Fruit fly (Drosophila melanogaster) whole organism, embryonic: ENCODE data around the gene CG11970.
A peak's percentile ranks its signal among the peaks of the same experiment; 100 is the strongest.

ENCODE experiments used
- Blimp-1 ChIP-seq: fragments of 200-800 bp; sonication (Bioruptor generic); optimal IDR thresholded peaks from 3 replicates; lab custom pipeline; 2018; ENCODE audit warnings: missing biosample characterization, missing genetic modification characterization, mild to moderate bottlenecking, moderate library complexity, missing genetic modification reagents
- CG10209 ChIP-seq: fragments of 200-800 bp; sonication (Bioruptor generic); optimal IDR thresholded peaks from 3 replicates; lab custom pipeline; 2017; ENCODE audit warnings: missing biosample characterization, mild to moderate bottlenecking, missing genetic modification characterization, missing genetic modification reagents
- CG10267 ChIP-seq: fragments of 200-800 bp; sonication (Bioruptor generic); optimal IDR thresholded peaks from 2 replicates; lab custom pipeline; 2018; ENCODE audit warnings: missing biosample characterization, mild to moderate bottlenecking, missing genetic modification characterization, moderate library complexity
- CG10274 ChIP-seq: fragments of 200-800 bp; sonication (Bioruptor generic); optimal IDR thresholded peaks from 3 replicates; lab custom pipeline; 2017; ENCODE audit warnings: missing biosample characterization, mild to moderate bottlenecking, missing genetic modification characterization
- CG11560 ChIP-seq: fragments of 200-800 bp; sonication (Bioruptor generic); IDR thresholded peaks from 3 replicates; pipeline ENCODE4 v1.3.6; 2022; ENCODE audit warnings: missing biosample characterization, missing genetic modification characterization
- CG13624 ChIP-seq: fragments of 200-800 bp; sonication (Bioruptor generic); optimal IDR thresholded peaks from 2 replicates; lab custom pipeline; 2016; ENCODE audit warnings: missing biosample characterization, missing genetic modification characterization
- CG13775 ChIP-seq: fragments of 200-800 bp; sonication (Bioruptor generic); optimal IDR thresholded peaks from 3 replicates; lab custom pipeline; 2017; ENCODE audit warnings: missing biosample characterization, mild to moderate bottlenecking, missing genetic modification characterization
- CG14965 ChIP-seq: fragments of 200-800 bp; sonication (Bioruptor generic); optimal IDR thresholded peaks from 2 replicates; lab custom pipeline; 2016; ENCODE audit warnings: missing biosample characterization, missing genetic modification characterization, borderline replicate concordance
- CG15696 ChIP-seq: fragments of 200-800 bp; sonication (Bioruptor generic); optimal IDR thresholded peaks from 2 replicates; lab custom pipeline; 2019; ENCODE audit warnings: missing biosample characterization, mild to moderate bottlenecking, missing genetic modification characterization, moderate library complexity
- CG1647 ChIP-seq: fragments of 200-800 bp; sonication (Bioruptor generic); optimal IDR thresholded peaks from 3 replicates; lab custom pipeline; 2016; ENCODE audit warnings: missing biosample characterization, missing genetic modification characterization
- CG16779 ChIP-seq: fragments of 200-800 bp; sonication (Bioruptor generic); IDR thresholded peaks from 2 replicates; pipeline ENCODE4 v1.3.6; 2022; ENCODE audit warnings: missing biosample characterization, missing genetic modification characterization
- CG17802 ChIP-seq: fragments of 200-800 bp; sonication (Bioruptor generic); optimal IDR thresholded peaks from 2 replicates; lab custom pipeline; 2018; ENCODE audit warnings: missing biosample characterization, mild to moderate bottlenecking, missing genetic modification characterization, moderate library complexity
- CG2678 ChIP-seq: fragments of 200-800 bp; sonication (Bioruptor generic); optimal IDR thresholded peaks from 3 replicates; lab custom pipeline; 2019; ENCODE audit warnings: missing biosample characterization, mild to moderate bottlenecking, missing genetic modification characterization, moderate library complexity
- CG30020 ChIP-seq: fragments of 200-800 bp; optimal IDR thresholded peaks from 2 replicates; lab custom pipeline; 2019; ENCODE audit warnings: missing biosample characterization, mild to moderate bottlenecking, missing genetic modification characterization, moderate library complexity
- CG3163 ChIP-seq: fragments of 200-800 bp; sonication (Bioruptor generic); optimal IDR thresholded peaks from 3 replicates; lab custom pipeline; 2016; ENCODE audit warnings: missing biosample characterization, missing genetic modification characterization
- CG34422 ChIP-seq: fragments of 200-800 bp; sonication (Bioruptor generic); IDR thresholded peaks from 3 replicates; pipeline ENCODE4 v1.3.6; 2022; ENCODE audit warnings: missing biosample characterization, missing genetic modification characterization
- CG43689 ChIP-seq: fragments of 200-800 bp; sonication (Bioruptor generic); IDR thresholded peaks from 2 replicates; pipeline ENCODE4 v1.3.6; 2022; ENCODE audit warnings: missing biosample characterization, missing genetic modification characterization
- CG6175 ChIP-seq: fragments of 200-800 bp; sonication (Bioruptor generic); IDR thresholded peaks from 3 replicates; pipeline ENCODE4 v1.3.6; 2022; ENCODE audit warnings: missing biosample characterization, missing genetic modification characterization
- CG6254 ChIP-seq: fragments of 200-800 bp; sonication (Bioruptor generic); optimal IDR thresholded peaks from 3 replicates; lab custom pipeline; 2017; ENCODE audit warnings: mild to moderate bottlenecking, missing biosample characterization, missing genetic modification reagents, missing genetic modification characterization
- CG7786 ChIP-seq: fragments of 200-800 bp; sonication (Bioruptor generic); optimal IDR thresholded peaks from 2 replicates; lab custom pipeline; 2016; ENCODE audit warnings: missing biosample characterization, missing genetic modification characterization
- CG8281 ChIP-seq: fragments of 200-800 bp; sonication (Bioruptor generic); optimal IDR thresholded peaks from 2 replicates; lab custom pipeline; 2018; ENCODE audit warnings: missing biosample characterization, mild to moderate bottlenecking, missing genetic modification characterization, moderate library complexity
- CG8924 ChIP-seq: fragments of 200-800 bp; optimal IDR thresholded peaks from 3 replicates; lab custom pipeline; 2019; ENCODE audit warnings: missing biosample characterization, mild to moderate bottlenecking, missing genetic modification characterization, moderate library complexity
- CG9727 ChIP-seq: fragments of 200-800 bp; sonication (Bioruptor generic); optimal IDR thresholded peaks from 3 replicates; lab custom pipeline; 2017; ENCODE audit warnings: missing biosample characterization, mild to moderate bottlenecking, missing genetic modification characterization
- CTCF ChIP-seq: fragments of 200-800 bp; sonication (Bioruptor generic); optimal IDR thresholded peaks from 2 replicates; lab custom pipeline; 2017; ENCODE audit warnings: missing biosample characterization, mild to moderate bottlenecking, missing genetic modification characterization, moderate library complexity
- Ets65A ChIP-seq: fragments of 200-800 bp; sonication (Bioruptor generic); peaks from one replicate; lab custom pipeline; 2016; ENCODE audit warnings: missing biosample characterization, missing genetic modification characterization
- Hr51 ChIP-seq, 2 experiments: fragments of 200-800 bp; sonication (Bioruptor generic); optimal IDR thresholded peaks; 2 replicates in 1 of 2; 3 replicates in 1 of 2; lab custom pipeline; 2016 to 2018; ENCODE audit warnings: missing biosample characterization in 2 of 2, missing genetic modification characterization in 2 of 2, mild to moderate bottlenecking in 1 of 2, moderate library complexity in 1 of 2
- Lim3 ChIP-seq: fragments of 200-800 bp; sonication (Bioruptor generic); IDR thresholded peaks from 2 replicates; pipeline ENCODE4 v1.3.6; 2022; ENCODE audit warnings: missing biosample characterization, missing genetic modification characterization
- MESR4 ChIP-seq: fragments of 200-800 bp; sonication (Bioruptor generic); optimal IDR thresholded peaks from 2 replicates; lab custom pipeline; 2018; ENCODE audit warnings: missing biosample characterization, mild to moderate bottlenecking, missing genetic modification characterization, moderate library complexity
- Meics ChIP-seq: fragments of 200-800 bp; sonication (Bioruptor generic); optimal IDR thresholded peaks from 2 replicates; lab custom pipeline; 2017; ENCODE audit warnings: missing biosample characterization, mild to moderate bottlenecking, missing genetic modification characterization
- Mrtf ChIP-seq: fragments of 200-800 bp; sonication (Bioruptor generic); IDR thresholded peaks from 3 replicates; pipeline ENCODE4 v1.3.6; 2022; ENCODE audit warnings: missing biosample characterization, missing genetic modification characterization
- Side ChIP-seq: fragments of 200-800 bp; sonication (Bioruptor generic); optimal IDR thresholded peaks from 2 replicates; lab custom pipeline; 2016; ENCODE audit warnings: missing biosample characterization, missing genetic modification characterization
- Sin3A ChIP-seq: fragments of >200 bp; optimal IDR thresholded peaks from 2 replicates; lab custom pipeline; 2018
- Six4 ChIP-seq: fragments of 200-800 bp; sonication (Bioruptor generic); optimal IDR thresholded peaks from 2 replicates; lab custom pipeline; 2016; ENCODE audit warnings: missing biosample characterization, missing genetic modification characterization
- ab ChIP-seq: fragments of 200-800 bp; sonication (Bioruptor generic); optimal IDR thresholded peaks from 2 replicates; lab custom pipeline; 2016; ENCODE audit warnings: missing biosample characterization, missing genetic modification characterization
- bowl ChIP-seq: fragments of 200-800 bp; sonication (Bioruptor generic); IDR thresholded peaks from 2 replicates; pipeline ENCODE4 v1.3.6; 2022; ENCODE audit warnings: missing biosample characterization, missing genetic modification characterization
- br ChIP-seq: fragments of >200 bp; optimal IDR thresholded peaks from 2 replicates; lab custom pipeline; 2017
- dysf ChIP-seq: fragments of 200-800 bp; sonication (Bioruptor generic); IDR thresholded peaks from 3 replicates; pipeline ENCODE4 v1.3.6; 2022; ENCODE audit warnings: missing biosample characterization, missing genetic modification characterization
- en ChIP-seq: fragments of 200-800 bp; sonication (Bioruptor generic); optimal IDR thresholded peaks from 2 replicates; lab custom pipeline; 2016; ENCODE audit warnings: missing biosample characterization, missing genetic modification characterization
- ewg ChIP-seq: fragments of 200-800 bp; sonication (Bioruptor generic); optimal IDR thresholded peaks from 3 replicates; lab custom pipeline; 2017; ENCODE audit warnings: mild to moderate bottlenecking, missing biosample characterization, missing genetic modification reagents, missing genetic modification characterization
- eyg ChIP-seq: fragments of 200-800 bp; sonication (Bioruptor generic); optimal IDR thresholded peaks from 3 replicates; lab custom pipeline; 2016; ENCODE audit warnings: missing biosample characterization, missing genetic modification characterization
- fru ChIP-seq: fragments of >200 bp; optimal IDR thresholded peaks from 2 replicates; lab custom pipeline; 2017
- grau ChIP-seq: fragments of 200-800 bp; optimal IDR thresholded peaks from 3 replicates; lab custom pipeline; 2019; ENCODE audit warnings: missing biosample characterization, mild to moderate bottlenecking, missing genetic modification characterization, moderate library complexity
- kay ChIP-seq: fragments of 200-800 bp; sonication (Bioruptor generic); optimal IDR thresholded peaks from 2 replicates; lab custom pipeline; 2016; ENCODE audit warnings: missing biosample characterization, missing genetic modification characterization
- lab ChIP-seq: fragments of 200-800 bp; sonication (Bioruptor generic); optimal IDR thresholded peaks from 3 replicates; lab custom pipeline; 2017; ENCODE audit warnings: missing biosample characterization, missing genetic modification characterization, mild to moderate bottlenecking, moderate library complexity, missing genetic modification reagents
- lilli ChIP-seq: fragments of 200-800 bp; sonication (Bioruptor generic); optimal IDR thresholded peaks from 3 replicates; lab custom pipeline; 2016; ENCODE audit warnings: missing biosample characterization, missing genetic modification characterization
- nau ChIP-seq: fragments of 200-800 bp; sonication (Bioruptor generic); optimal IDR thresholded peaks from 3 replicates; lab custom pipeline; 2017; ENCODE audit warnings: missing biosample characterization, mild to moderate bottlenecking, missing genetic modification characterization, missing genetic modification reagents
- repo ChIP-seq: fragments of 200-800 bp; sonication (Bioruptor generic); optimal IDR thresholded peaks from 2 replicates; lab custom pipeline; 2016; ENCODE audit warnings: missing biosample characterization, missing genetic modification characterization
- sim ChIP-seq: fragments of 200-800 bp; sonication (Bioruptor generic); IDR thresholded peaks from 2 replicates; pipeline ENCODE4 v1.3.6; 2022; ENCODE audit warnings: missing biosample characterization, missing genetic modification characterization
- tll ChIP-seq, 2 experiments: fragments of 200-800 bp in 1 of 2; fragments of >200 bp in 1 of 2; sonication (Bioruptor generic) in 1 of 2; optimal IDR thresholded peaks; 2 replicates each; lab custom pipeline; 2017 to 2019; ENCODE audit warnings: missing biosample characterization in 2 of 2, missing genetic modification characterization in 2 of 2, mild to moderate bottlenecking in 1 of 2, moderate library complexity in 1 of 2
- toy ChIP-seq: fragments of 200-800 bp; sonication (Bioruptor generic); IDR thresholded peaks from 2 replicates; pipeline ENCODE4 v1.3.6; 2022; ENCODE audit warnings: missing biosample characterization, missing genetic modification characterization
- ttk ChIP-seq: fragments of 200-800 bp; sonication (Bioruptor generic); IDR thresholded peaks from 2 replicates; pipeline ENCODE4 v2.1.2; 2022; ENCODE audit warnings: missing biosample characterization, missing genetic modification characterization
- wdn ChIP-seq: fragments of 200-800 bp; sonication (Bioruptor generic); IDR thresholded peaks from 2 replicates; pipeline ENCODE4 v1.3.6; 2022; ENCODE audit warnings: missing biosample characterization, missing genetic modification characterization
- yki ChIP-seq: fragments of >200 bp; optimal IDR thresholded peaks from 3 replicates; lab custom pipeline; 2018

The CG11970 gene

dm6 chr3R:9013765-9014380 lies 29.4 kb downstream of the CG11970 start (continued):
- TF ChIP-seq CG7786 (GFP tag; lab: Kevin White, UChicago) (peak; percentile 65), CG10267 (peak; percentile 17), CG9727 (peak; percentile 26), bowl (GFP tag; lab: Robert Waterston, UW) (no peak), Side (peak; percentile 42), Six4 (GFP tag; lab: Kevin White, UChicago) (peak; percentile 57), Blimp-1 (GFP tag; lab: Kevin White, UChicago) (no peak), CG15696 (tag; lab: Kevin White, UChicago) (no peak), CG17802 (no peak), yki (lab: Kevin White, UChicago) (no peak), CG13775 (peak; percentile 39), lab (GFP tag; lab: Kevin White, UChicago) (no peak), CG10274 (GFP tag; lab: Kevin White, UChicago) (no peak), repo (GFP tag; lab: Kevin White, UChicago) (no peak), grau (peak; percentile 54), Ets65A (peak; percentile 78), wdn (GFP tag; lab: Robert Waterston, UW) (no peak), fru (no peak), Lim3 (no peak), Meics (GFP tag; lab: Kevin White, UChicago) (no peak), Mrtf (GFP tag; lab: Robert Waterston, UW) (0 out of 3 replicates have a peak, but pooled peaks have one; percentile 20), br (lab: Kevin White, UChicago) (no peak), CG6175 (GFP tag; lab: Robert Waterston, UW) (no peak), kay (peak; percentile 6), CTCF (GFP tag; lab: Kevin White, UChicago) (peak; percentile 49), CG16779 (no peak), Sin3A (lab: Kevin White, UChicago) (peak; percentile 38), dysf (peak; percentile 49; the same call in 1 of the 3 replicates), toy (no peak), CG13624 (peak; percentile 80), nau (GFP tag; lab: Kevin White, UChicago) (no peak), tll (GFP tag; optimal IDR thresholded peaks at IDR 0.05; lab: Kevin White, UChicago) (no peak), CG6254 (no peak), CG8924 (tag; lab: Kevin White, UChicago) (peak; percentile 51), en (peak; percentile 45), CG3163 (GFP tag; lab: Kevin White, UChicago) (peak; percentile 56), eyg (GFP tag; lab: Kevin White, UChicago) (no peak), CG43689 (GFP tag; lab: Robert Waterston, UW) (no peak), ab (GFP tag; lab: Kevin White, UChicago) (no peak), ewg (peak; percentile 45), CG8281 (tag; lab: Kevin White, UChicago) (no peak), CG1647 (GFP tag; lab: Kevin White, UChicago) (peak; percentile 49), ttk (GFP tag; lab: Robert Waterston, UW) (no peak), sim (GFP tag; lab: Robert Waterston, UW) (no peak), CG30020 (tag; lab: Kevin White, UChicago) (peak; percentile 16), CG10209 (GFP tag; lab: Kevin White, UChicago) (no peak), MESR4 (GFP tag; lab: Kevin White, UChicago) (peak; percentile 71), CG14965 (no peak), CG11560 (no peak), Hr51 (GFP tag; optimal IDR thresholded peaks at IDR 0.05; lab: Kevin White, UChicago) (no peak), CG2678 (tag; lab: Kevin White, UChicago) (no peak), CG34422 (GFP tag; lab: Robert Waterston, UW) (peak; percentile 52; the same call in 1 of the 3 replicates), lilli (GFP tag; lab: Kevin White, UChicago) (peak; percentile 82)
